Worm (Caenorhabditis elegans): ENCODE results near the gene nlp-18.

DNA sequence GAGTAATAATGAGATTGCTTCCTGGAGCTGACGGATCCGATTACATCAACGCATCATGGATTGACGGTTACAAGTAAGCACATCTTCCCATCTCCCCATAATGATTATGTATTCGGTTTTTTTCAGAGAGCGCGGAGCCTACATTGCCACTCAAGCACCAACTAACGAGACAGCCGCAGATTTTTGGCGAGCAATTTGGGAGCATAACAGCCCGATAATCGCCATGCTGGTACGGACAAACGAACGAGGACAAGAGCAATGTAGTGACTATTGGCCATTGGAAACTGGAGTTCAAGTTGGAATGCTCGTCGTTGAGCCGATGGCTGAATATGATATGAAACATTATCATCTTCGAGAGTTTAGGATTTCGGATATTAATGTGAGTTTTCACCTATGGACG is 19.3 kb downstream of the nlp-18 start:
- no peak for TF ChIP-seq W03F9.2 (tag; optimal IDR thresholded peaks at IDR 0.05)
- no peak for TF ChIP-seq dao-5 (tag; optimal IDR thresholded peaks at IDR 0.05)
- no peak for TF ChIP-seq him-1 (tag; optimal IDR thresholded peaks at IDR 0.05)
